Worm (Caenorhabditis elegans): Measurements from ENCODE around the gene C53C7.3.

DNA sequence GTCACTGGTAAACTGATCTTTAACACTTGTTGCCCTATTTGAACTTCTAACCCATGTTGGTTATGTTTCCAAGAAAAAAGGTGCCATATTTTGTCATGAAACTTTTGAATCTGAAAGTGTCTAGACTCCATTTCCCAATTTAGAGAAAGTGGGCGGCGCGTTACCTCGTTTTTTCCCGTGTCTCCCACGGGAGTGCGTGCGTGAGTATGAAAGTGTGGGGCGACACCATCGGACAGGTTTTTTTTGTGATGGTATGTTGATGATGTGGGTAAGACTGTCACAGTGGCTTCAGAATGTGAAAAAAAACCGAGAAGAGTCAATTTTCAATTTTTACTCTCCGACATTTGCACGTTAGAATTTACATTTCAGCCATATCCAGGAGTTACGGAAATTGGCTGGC, 42.6 kb upstream of the C53C7.3 start:
- no peak for TF ChIP-seq hlh-6 (tag; optimal IDR thresholded peaks at IDR 0.05)
- TF ChIP-seq pag-3 (tag; optimal IDR thresholded peaks at IDR 0.05; ENCODE audit: borderline replicate concordance) = no peak
- no peak for TF ChIP-seq ahr-1 (tag; optimal IDR thresholded peaks at IDR 0.05)
- no peak for TF ChIP-seq ref-2 (tag; optimal IDR thresholded peaks at IDR 0.05)
- TF ChIP-seq pqm-1 (tag; optimal IDR thresholded peaks at IDR 0.05) = no peak
- no peak for TF ChIP-seq sox-4 (tag; optimal IDR thresholded peaks at IDR 0.05)
- no peak for TF ChIP-seq sox-2 (GFP tag; IDR thresholded peaks at IDR 0.05)
- no peak for TF ChIP-seq npax-4 (tag; optimal IDR thresholded peaks at IDR 0.05)
- no peak for TF ChIP-seq ama-1 (optimal IDR thresholded peaks at IDR 0.05)

Measured in whole organism, late embryonic.